Worm (Caenorhabditis elegans) whole organism, L2 larva: ENCODE measurements around the gene ttr-1.

ENCODE experiments used
- C34F6.9 ChIP-seq: fragments of 150-350 bp; optimal IDR thresholded peaks from 2 replicates; lab custom pipeline; 2014; ENCODE audit warnings: missing biosample characterization, missing genetic modification characterization
- ZK546.5 ChIP-seq: sonication (generic microtip); optimal IDR thresholded peaks from 2 replicates; lab custom pipeline; 2017; ENCODE audit warnings: missing biosample characterization, missing genetic modification characterization
- nhr-25 ChIP-seq: fragments of 150-350 bp; sonication (generic microtip); optimal IDR thresholded peaks from 3 replicates; lab custom pipeline; 2014; ENCODE audit warnings: missing biosample characterization, missing genetic modification characterization
- sem-4 ChIP-seq: fragments of 150-350 bp; optimal IDR thresholded peaks from 2 replicates; lab custom pipeline; 2014; ENCODE audit warnings: missing biosample characterization, missing genetic modification reagents, missing genetic modification characterization

ce11 chrIII:9951864-9952263 is 23.0 kb downstream of the ttr-1 start, which contains the start of gene K03H1.11:
- TF ChIP-seq nhr-25 (tag; lab: Kevin White, UChicago) (no peak), ZK546.5 (tag; lab: Kevin White, UChicago) (no peak), C34F6.9 (no peak), sem-4 (tag; lab: Kevin White, UChicago) (no peak)
